Worm (Caenorhabditis elegans) whole organism, midembryonic: ENCODE measurements around the gene acr-10.

ENCODE experiments used
- klf-2 ChIP-seq: fragments of 200-800 bp; sonication (Bioruptor generic); conservative IDR thresholded peaks from 2 replicates; pipeline ENCODE4 v1.3.6; 2022; ENCODE audit warnings: missing genetic modification reagents, missing genetic modification characterization, missing compliant biosample characterization
- tab-1 ChIP-seq: fragments of 200-800 bp; sonication (Bioruptor generic); IDR thresholded peaks from 2 replicates; pipeline ENCODE4 v1.3.6; 2022; ENCODE audit warnings: missing genetic modification characterization, missing compliant biosample characterization

- TF ChIP-seq tab-1, result no peak
- no peak for TF ChIP-seq klf-2 (GFP tag; lab: Robert Waterston, UW)
Observed at ce11 chrX:3990495-3990894, 31.6 kb upstream of the acr-10 start.
